Worm (Caenorhabditis elegans): ENCODE results near the gene F58E6.13.

ce11 chrV:9716397-9716796, 28.6 kb upstream of the F58E6.13 start, which contains the start of gene str-188:
- no peak for TF ChIP-seq F52B5.7 (tag; optimal IDR thresholded peaks at IDR 0.05)
- TF ChIP-seq Y53G8AR.9 (GFP tag; conservative IDR thresholded peaks at IDR 0.05) = no peak

Measured in whole organism, young adult.